Worm (Caenorhabditis elegans) whole organism, L1 larva: ENCODE results near the gene H12D21.9.

Experiments used
- C16A3.4 ChIP-seq: fragments of 150-350 bp; optimal IDR thresholded peaks from 2 replicates; lab custom pipeline; 2014; ENCODE audit warnings: missing biosample characterization, missing genetic modification characterization
- C34B4.2 ChIP-seq: sonication (generic microtip); optimal IDR thresholded peaks from 2 replicates; lab custom pipeline; 2017; ENCODE audit warnings: mild to moderate bottlenecking, missing genetic modification characterization, missing compliant biosample characterization
- F16B12.6 ChIP-seq: fragments of 150-350 bp; optimal IDR thresholded peaks from 2 replicates; lab custom pipeline; 2014; ENCODE audit warnings: missing biosample characterization, missing genetic modification characterization
- Y116A8C.19 ChIP-seq: sonication (generic microtip); optimal IDR thresholded peaks from 2 replicates; lab custom pipeline; 2016; ENCODE audit warnings: missing compliant biosample characterization, missing genetic modification characterization, borderline replicate concordance
- aha-1 ChIP-seq: fragments of 150-350 bp; optimal IDR thresholded peaks from 2 replicates; lab custom pipeline; 2014; ENCODE audit warnings: missing biosample characterization, missing genetic modification characterization
- aly-2 ChIP-seq: fragments of 150-350 bp; optimal IDR thresholded peaks from 2 replicates; lab custom pipeline; 2014; ENCODE audit warnings: missing biosample characterization, missing genetic modification characterization
- blmp-1 ChIP-seq: fragments of 150-350 bp; optimal IDR thresholded peaks from 2 replicates; lab custom pipeline; 2014; ENCODE audit warnings: missing biosample characterization, missing genetic modification characterization
- ceh-88 ChIP-seq: fragments of 200-800 bp; sonication (Bioruptor generic); IDR thresholded peaks from 2 replicates; pipeline ENCODE4 v1.3.6; 2022; ENCODE audit warnings: missing genetic modification characterization, missing compliant biosample characterization
- ceh-90 ChIP-seq: sonication (generic microtip); optimal IDR thresholded peaks from 2 replicates; lab custom pipeline; 2016; ENCODE audit warnings: missing genetic modification characterization, missing compliant biosample characterization
- ces-1 ChIP-seq: fragments of 150-350 bp; optimal IDR thresholded peaks from 2 replicates; lab custom pipeline; 2014; ENCODE audit warnings: missing biosample characterization, missing genetic modification reagents, missing genetic modification characterization
- dpl-1 ChIP-seq, 3 experiments: fragments of 150-350 bp in 2 of 3; sonication (generic microtip) in 1 of 3; optimal IDR thresholded peaks; 2 replicates each; lab custom pipeline; 2014 to 2017; ENCODE audit warnings: missing biosample characterization in 3 of 3, missing genetic modification characterization in 3 of 3, missing genetic modification reagents in 3 of 3
- efl-1 ChIP-seq, 4 experiments: fragments of 150-350 bp; optimal IDR thresholded peaks in 3 of 4; peaks in 1 of 4; 1 replicate in 1 of 4; 2 replicates in 3 of 4; lab custom pipeline; 2014; ENCODE audit warnings: missing biosample characterization in 2 of 4, missing genetic modification characterization in 2 of 4, missing genetic modification reagents in 2 of 4
- egl-27 ChIP-seq, 2 experiments: fragments of 150-350 bp in 1 of 2; sonication (generic microtip); optimal IDR thresholded peaks; 3 replicates each; lab custom pipeline; 2017 to 2018; ENCODE audit warnings: missing biosample characterization in 2 of 2, missing genetic modification characterization in 2 of 2, missing genetic modification reagents in 2 of 2
- elt-2 ChIP-seq: sonication (generic microtip); optimal IDR thresholded peaks from 2 replicates; lab custom pipeline; 2016; ENCODE audit warnings: missing genetic modification characterization, mild to moderate bottlenecking, inconsistent platforms, missing compliant biosample characterization, missing genetic modification reagents
- elt-3 ChIP-seq, 6 experiments: fragments of 150-350 bp in 1 of 6; sonication (generic microtip); optimal IDR thresholded peaks; 2 replicates each; lab custom pipeline; 2017 to 2018; ENCODE audit warnings: missing biosample characterization in 6 of 6, missing genetic modification characterization in 6 of 6, inconsistent platforms in 1 of 6
- ets-5 ChIP-seq: fragments of 200-800 bp; sonication (Bioruptor generic); IDR thresholded peaks from 2 replicates; pipeline ENCODE4 v1.3.6; 2022; ENCODE audit warnings: missing genetic modification characterization, missing compliant biosample characterization
- fkh-10 ChIP-seq: sonication (generic microtip); optimal IDR thresholded peaks from 2 replicates; lab custom pipeline; 2017; ENCODE audit warnings: missing biosample characterization, missing genetic modification reagents, missing genetic modification characterization
- fkh-8 ChIP-seq: sonication (generic microtip); optimal IDR thresholded peaks from 2 replicates; lab custom pipeline; 2016; ENCODE audit warnings: mild to moderate bottlenecking, missing genetic modification characterization, missing compliant biosample characterization
- irx-1 ChIP-seq: sonication (generic microtip); optimal IDR thresholded peaks from 2 replicates; lab custom pipeline; 2016; ENCODE audit warnings: missing genetic modification characterization, missing compliant biosample characterization
- lin-35 ChIP-seq, 2 experiments: fragments of 150-350 bp; optimal IDR thresholded peaks; 2 replicates each; lab custom pipeline; 2014; ENCODE audit warnings: missing biosample characterization in 2 of 2, missing genetic modification characterization in 2 of 2, missing genetic modification reagents in 2 of 2
- lin-39 ChIP-seq: fragments of 150-350 bp; optimal IDR thresholded peaks from 2 replicates; lab custom pipeline; 2014; ENCODE audit warnings: missing biosample characterization, missing genetic modification reagents, missing genetic modification characterization
- lir-3 ChIP-seq: sonication (generic microtip); optimal IDR thresholded peaks from 2 replicates; lab custom pipeline; 2016; ENCODE audit warnings: mild to moderate bottlenecking, missing genetic modification characterization, moderate library complexity, missing compliant biosample characterization; ENCODE audit not compliant: poor library complexity
- mef-2 ChIP-seq: fragments of 150-350 bp; optimal IDR thresholded peaks from 2 replicates; lab custom pipeline; 2014; ENCODE audit warnings: missing biosample characterization, missing genetic modification characterization
- mep-1 ChIP-seq: fragments of 150-350 bp; optimal IDR thresholded peaks from 2 replicates; lab custom pipeline; 2014; ENCODE audit warnings: missing biosample characterization, missing genetic modification characterization
- nhr-11 ChIP-seq: fragments of 150-350 bp; optimal IDR thresholded peaks from 2 replicates; lab custom pipeline; 2014; ENCODE audit warnings: missing biosample characterization, missing genetic modification characterization
- nhr-19 ChIP-seq: fragments of 200-800 bp; sonication (Bioruptor generic); conservative IDR thresholded peaks from 2 replicates; pipeline ENCODE4 v1.3.6; 2022; ENCODE audit warnings: missing genetic modification characterization, missing compliant biosample characterization
- nhr-237 ChIP-seq: fragments of 150-350 bp; optimal IDR thresholded peaks from 2 replicates; lab custom pipeline; 2014; ENCODE audit warnings: missing biosample characterization, missing genetic modification characterization
- nhr-28 ChIP-seq: fragments of 150-350 bp; optimal IDR thresholded peaks from 2 replicates; lab custom pipeline; 2014; ENCODE audit warnings: missing biosample characterization, missing genetic modification characterization
- nhr-71 ChIP-seq: sonication (generic microtip); optimal IDR thresholded peaks from 2 replicates; lab custom pipeline; 2016; ENCODE audit warnings: mild to moderate bottlenecking, missing genetic modification characterization, moderate library complexity, missing compliant biosample characterization
- nhr-76 ChIP-seq: sonication (generic microtip); optimal IDR thresholded peaks from 2 replicates; lab custom pipeline; 2017; ENCODE audit warnings: missing biosample characterization, missing genetic modification characterization
- nhr-84 ChIP-seq: sonication (generic microtip); optimal IDR thresholded peaks from 2 replicates; lab custom pipeline; 2017; ENCODE audit warnings: missing biosample characterization, missing genetic modification characterization
- pag-3 ChIP-seq: sonication (generic microtip); optimal IDR thresholded peaks from 2 replicates; lab custom pipeline; 2017; ENCODE audit warnings: missing genetic modification characterization, mild to moderate bottlenecking, missing compliant biosample characterization, antibody characterized with exemption, borderline replicate concordance; ENCODE audit not compliant: insufficient read depth
- pax-3 ChIP-seq: fragments of 200-800 bp; sonication (Bioruptor generic); optimal IDR thresholded peaks from 2 replicates; lab custom pipeline; 2018; ENCODE audit warnings: mild to moderate bottlenecking, missing genetic modification characterization, moderate library complexity, missing compliant biosample characterization
- snpc-4 ChIP-seq: fragments of 150-350 bp; optimal IDR thresholded peaks from 2 replicates; lab custom pipeline; 2014; ENCODE audit warnings: missing biosample characterization, missing genetic modification characterization
- snu-23 ChIP-seq: sonication (generic microtip); optimal IDR thresholded peaks from 2 replicates; lab custom pipeline; 2016; ENCODE audit warnings: missing genetic modification characterization, missing compliant biosample characterization
- sox-4 ChIP-seq: sonication (generic microtip); optimal IDR thresholded peaks from 2 replicates; lab custom pipeline; 2016; ENCODE audit warnings: missing genetic modification characterization, missing compliant biosample characterization
- swsn-7 ChIP-seq: sonication (generic microtip); optimal IDR thresholded peaks from 2 replicates; lab custom pipeline; 2016; ENCODE audit warnings: missing genetic modification characterization, missing compliant biosample characterization
- tbx-2 ChIP-seq: sonication (generic microtip); optimal IDR thresholded peaks from 2 replicates; lab custom pipeline; 2016; ENCODE audit warnings: missing genetic modification characterization, missing compliant biosample characterization
- unc-86 ChIP-seq: sonication (generic microtip); optimal IDR thresholded peaks from 2 replicates; lab custom pipeline; 2016; ENCODE audit warnings: missing genetic modification characterization, missing compliant biosample characterization
- xbp-1 ChIP-seq: sonication (generic microtip); optimal IDR thresholded peaks from 2 replicates; lab custom pipeline; 2016; ENCODE audit warnings: missing genetic modification characterization, missing compliant biosample characterization
- zip-4 ChIP-seq: fragments of 200-800 bp; sonication (Bioruptor generic); optimal IDR thresholded peaks from 2 replicates; lab custom pipeline; 2018; ENCODE audit warnings: mild to moderate bottlenecking, missing genetic modification characterization, moderate library complexity, missing compliant biosample characterization
- ztf-4 ChIP-seq: fragments of 150-350 bp; optimal IDR thresholded peaks from 2 replicates; lab custom pipeline; 2014; ENCODE audit warnings: missing biosample characterization, missing genetic modification characterization

The H12D21.9 gene

DNA sequence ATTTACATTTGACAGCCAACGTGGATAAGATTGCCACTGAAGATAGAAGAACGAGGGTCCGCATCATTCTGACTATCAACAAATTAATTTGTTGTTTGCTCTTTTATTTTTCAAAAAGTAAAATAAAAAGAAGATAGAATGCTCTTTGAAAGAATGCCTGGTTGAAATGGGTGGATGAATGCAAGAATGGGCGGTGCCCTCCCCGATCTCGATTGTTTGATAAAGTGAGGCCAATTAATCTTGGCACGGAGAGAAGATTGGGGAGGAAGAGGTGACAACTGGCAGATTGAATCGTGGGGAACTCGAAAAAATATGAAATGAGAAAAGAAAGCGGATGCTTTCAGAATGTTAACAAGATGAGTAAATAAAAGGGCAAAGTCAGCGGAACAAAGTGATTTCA, 37.9 kb downstream of the H12D21.9 start, which contains the start of gene ZC412.3 (continued):
- TF ChIP-seq nhr-28 (tag; lab: Kevin White, UChicago) (no peak), snu-23 (GFP tag; lab: Kevin White, UChicago) (peak; percentile 23), lir-3 (tag; lab: Kevin White, UChicago) (no peak), dpl-1 (GFP tag; optimal IDR thresholded peaks at IDR 0.05; lab: Kevin White, UChicago) (no peak), mep-1 (tag; lab: Kevin White, UChicago) (peak; percentile 11), C16A3.4 (tag; lab: Kevin White, UChicago) (no peak), nhr-84 (tag; lab: Kevin White, UChicago) (no peak), pag-3 (tag; lab: Kevin White, UChicago) (peak; percentile 88), xbp-1 (tag; lab: Kevin White, UChicago) (no peak), lin-39 (peak; percentile 53)

DNA sequence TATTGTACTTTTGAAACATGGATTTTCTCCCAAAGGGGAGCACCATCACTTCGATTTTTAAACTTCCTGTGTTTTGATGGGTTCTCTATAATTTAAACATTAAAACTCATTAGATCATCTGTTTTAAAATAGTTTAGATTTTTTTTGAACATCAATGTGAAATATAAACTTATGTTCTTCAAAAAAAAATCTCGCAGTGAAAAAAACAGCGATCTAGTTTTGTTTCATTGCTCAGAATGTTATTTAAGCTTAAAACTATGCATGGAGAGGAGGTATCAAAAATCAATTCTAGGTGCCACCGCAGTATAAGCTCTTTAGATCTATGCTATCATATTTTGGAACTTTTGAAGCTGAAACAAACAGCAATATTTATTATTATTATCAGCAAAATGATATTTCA, 41.1 kb downstream of the H12D21.9 start, which contains the start of gene gcy-14:
gcy-14 (minus strand) TSS at position 101 of the 400 bp plus-strand sequence.
- no peak for TF ChIP-seq fkh-8 (tag; lab: Kevin White, UChicago)
- TF ChIP-seq nhr-11 (tag; lab: Kevin White, UChicago): no peak
- no peak for TF ChIP-seq mep-1 (tag; lab: Kevin White, UChicago)
- no peak for TF ChIP-seq aly-2
- no peak for TF ChIP-seq tbx-2 (tag; lab: Kevin White, UChicago)
- no peak for TF ChIP-seq nhr-237 (tag; lab: Kevin White, UChicago)
- TF ChIP-seq F16B12.6 (tag; lab: Kevin White, UChicago): no peak
- TF ChIP-seq lin-39: no peak
- no peak for TF ChIP-seq elt-3 (tag; optimal IDR thresholded peaks at IDR 0.05; lab: Kevin White, UChicago)
- no peak for TF ChIP-seq blmp-1 (tag; lab: Kevin White, UChicago)
- TF ChIP-seq sox-4 (tag; lab: Kevin White, UChicago): no peak
- TF ChIP-seq Y116A8C.19 (tag; lab: Kevin White, UChicago): no peak

DNA sequence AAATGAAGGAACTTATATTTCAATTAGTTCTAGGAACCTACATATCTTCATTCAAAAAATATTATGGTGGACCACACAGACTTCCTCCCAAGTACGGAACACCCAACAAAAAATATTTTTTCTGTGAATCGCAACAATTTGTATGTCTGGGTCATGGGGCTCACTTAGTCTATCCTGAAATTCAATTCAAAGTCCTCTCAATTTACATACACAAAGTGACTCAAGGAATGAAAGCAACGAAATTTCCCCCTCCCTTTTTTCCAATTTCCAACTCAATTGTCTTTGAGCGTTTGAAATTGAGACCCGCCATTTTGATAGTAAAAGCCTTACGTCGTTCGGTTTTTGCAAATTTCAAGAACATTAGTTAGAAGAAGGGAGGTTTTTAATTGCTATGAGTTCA, 49.9 kb downstream of the H12D21.9 start:
- TF ChIP-seq ets-5 (GFP tag; lab: Robert Waterston, UW) (no peak), fkh-10 (GFP tag; lab: Kevin White, UChicago) (peak; percentile 46), ceh-90 (tag; lab: Kevin White, UChicago) (no peak), ztf-4 (tag; lab: Kevin White, UChicago) (no peak), nhr-11 (tag; lab: Kevin White, UChicago) (no peak)

DNA sequence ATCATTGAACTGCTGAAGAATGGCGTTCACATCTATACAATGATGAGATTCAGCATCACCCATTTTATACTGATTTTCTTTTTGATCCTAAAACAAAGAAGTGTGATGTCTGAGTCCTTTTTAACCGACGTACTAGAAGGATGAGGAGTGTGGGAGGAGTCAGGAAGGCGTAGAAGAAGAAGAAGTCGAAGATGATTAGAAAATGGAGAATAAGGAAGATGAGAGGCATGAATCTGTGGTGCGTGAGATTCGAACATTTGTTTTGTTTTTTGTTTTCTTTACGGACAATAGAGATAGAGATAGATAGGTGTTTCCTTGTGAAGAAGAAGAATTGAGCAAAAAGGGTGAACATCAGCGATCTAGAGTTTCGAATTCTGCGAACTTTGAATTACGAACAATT, 50.8 kb downstream of the H12D21.9 start, which contains the start of gene npr-13:
npr-13 (minus strand) TSS at position 101 of the 400 bp plus-strand sequence.
- no peak for TF ChIP-seq pag-3 (tag; lab: Kevin White, UChicago)
- TF ChIP-seq irx-1 (tag; lab: Kevin White, UChicago): no peak
- TF ChIP-seq ceh-88 (GFP tag; lab: Robert Waterston, UW): no peak
- TF ChIP-seq C16A3.4 (tag; lab: Kevin White, UChicago): no peak
- TF ChIP-seq ces-1 (GFP tag; lab: Kevin White, UChicago): no peak
- TF ChIP-seq elt-3 (tag; optimal IDR thresholded peaks at IDR 0.05; lab: Kevin White, UChicago): no peak
- no peak for TF ChIP-seq nhr-76

ce11 chrV:14855626-14856025, 53.7 kb downstream of the H12D21.9 start:
- TF ChIP-seq nhr-71 (tag; lab: Kevin White, UChicago) (no peak), zip-4 (GFP tag; lab: Kevin White, UChicago) (peak; percentile 1), fkh-8 (tag; lab: Kevin White, UChicago) (no peak), aha-1 (no peak), C16A3.4 (tag; lab: Kevin White, UChicago) (peak; percentile 50), nhr-19 (GFP tag; lab: Robert Waterston, UW) (peak; percentile 47), efl-1 (optimal IDR thresholded peaks at IDR 0.05; lab: Kevin White, UChicago) (peak; percentile 0 to 13), efl-1 (GFP tag; optimal IDR thresholded peaks at IDR 0.05 in 1 of 2; lab: Kevin White, UChicago) (peak in 1 of 2 experiments; percentile 51), swsn-7 (peak; percentile 6), mef-2 (tag; lab: Kevin White, UChicago) (no peak), elt-2 (tag; lab: Kevin White, UChicago) (no peak), snu-23 (GFP tag; lab: Kevin White, UChicago) (peak; percentile 55), irx-1 (tag; lab: Kevin White, UChicago) (no peak), snpc-4 (tag; lab: Kevin White, UChicago) (peak; percentile 11), tbx-2 (tag; lab: Kevin White, UChicago) (no peak), F16B12.6 (tag; lab: Kevin White, UChicago) (no peak), lin-35 (GFP tag; optimal IDR thresholded peaks at IDR 0.05; lab: Kevin White, UChicago) (peak in 1 of 2 experiments; percentile 51), dpl-1 (GFP tag; optimal IDR thresholded peaks at IDR 0.05; lab: Kevin White, UChicago) (peak in 1 of 3 experiments; percentile 4), ztf-4 (tag; lab: Kevin White, UChicago) (no peak), xbp-1 (tag; lab: Kevin White, UChicago) (no peak), egl-27 (tag; optimal IDR thresholded peaks at IDR 0.05; lab: Kevin White, UChicago) (no peak), C34B4.2 (tag; lab: Kevin White, UChicago) (no peak), pax-3 (tag; lab: Kevin White, UChicago) (peak; percentile 42), fkh-10 (GFP tag; lab: Kevin White, UChicago) (no peak), unc-86 (no peak)
